Worm (Caenorhabditis elegans): ENCODE results near the gene unc-115.

The unc-115 gene

DNA sequence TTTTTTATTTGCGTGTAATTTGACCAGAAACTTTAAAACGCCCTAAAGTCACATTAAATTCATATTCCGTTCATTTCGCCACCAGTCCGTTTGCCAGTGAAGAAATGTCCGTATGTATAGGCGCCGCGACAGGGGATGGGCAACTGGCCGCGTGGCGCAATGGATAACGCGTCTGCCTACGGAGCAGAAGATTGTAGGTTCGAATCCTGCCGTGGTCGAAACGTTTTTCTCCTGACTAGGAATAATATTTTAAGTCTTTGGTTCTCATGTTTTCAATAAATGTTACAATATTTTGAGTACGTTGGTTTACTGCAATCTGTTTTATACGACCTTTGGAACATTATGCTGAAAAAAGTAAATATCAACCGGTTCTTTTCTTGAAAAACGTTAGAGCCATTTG is 1.7 kb upstream of the unc-115 start:
- no peak for TF ChIP-seq aptf-2 (GFP tag; conservative IDR thresholded peaks at IDR 0.05)
- TF ChIP-seq D2030.7 (GFP tag; IDR thresholded peaks at IDR 0.05): peak; percentile 81
- TF ChIP-seq tbx-9 (tag; optimal IDR thresholded peaks at IDR 0.05; ENCODE audit: borderline replicate concordance): no peak
- no peak; the same call in 1 of the 2 replicates for TF ChIP-seq madf-6 (GFP tag; IDR thresholded peaks at IDR 0.05)
- TF ChIP-seq xnd-1 (tag; optimal IDR thresholded peaks at IDR 0.05): no peak
- no peak for TF ChIP-seq nfya-1 (tag; optimal IDR thresholded peaks at IDR 0.05; ENCODE audit: borderline replicate concordance, insufficient read depth)
- 0 out of 2 replicates have a peak, but pooled peaks have one; percentile 38 for TF ChIP-seq aptf-3 (GFP tag; IDR thresholded peaks at IDR 0.05)
- peak; percentile 16 for TF ChIP-seq nhr-80 (tag; optimal IDR thresholded peaks at IDR 0.05)
- peak; percentile 91 for TF ChIP-seq ztf-25 (GFP tag; IDR thresholded peaks at IDR 0.05)
- no peak for TF ChIP-seq ztf-22 (GFP tag; optimal IDR thresholded peaks at IDR 0.05)
- TF ChIP-seq Y53F4B.3 (GFP tag; IDR thresholded peaks at IDR 0.05): peak; percentile 75; the same call in 1 of the 2 replicates
- TF ChIP-seq F49E8.2 (tag; optimal IDR thresholded peaks at IDR 0.05; ENCODE audit: insufficient read depth): no peak
- peak; percentile 64 for TF ChIP-seq K11D2.4 (GFP tag; IDR thresholded peaks at IDR 0.05)
- TF ChIP-seq lsy-27 (tag; optimal IDR thresholded peaks at IDR 0.05; ENCODE audit: borderline replicate concordance, insufficient read depth): peak; percentile 56
- TF ChIP-seq ceh-58 (GFP tag; IDR thresholded peaks at IDR 0.05): 0 out of 2 replicates have a peak, but pooled peaks have one; percentile 59
- TF ChIP-seq ZK185.1 (tag; optimal IDR thresholded peaks at IDR 0.05; ENCODE audit: poor library complexity, severe bottlenecking): peak; percentile 55
- peak; percentile 63 for TF ChIP-seq F52B5.7 (tag; optimal IDR thresholded peaks at IDR 0.05)
- peak; percentile 73 for TF ChIP-seq hrde-1 (tag; optimal IDR thresholded peaks at IDR 0.05; ENCODE audit: borderline replicate concordance)
- 0 out of 2 replicates have a peak, but pooled peaks have one; percentile 73 for TF ChIP-seq cebp-2 (GFP tag; IDR thresholded peaks at IDR 0.05)
- no peak for TF ChIP-seq Y53G8AR.9 (GFP tag; conservative IDR thresholded peaks at IDR 0.05)
- TF ChIP-seq somi-1 (GFP tag; optimal IDR thresholded peaks at IDR 0.05): peak; percentile 38
- TF ChIP-seq chd-7 (tag; optimal IDR thresholded peaks at IDR 0.05): peak; percentile 84
- no peak for TF ChIP-seq F33H1.4 (GFP tag; IDR thresholded peaks at IDR 0.05)
- no peak for TF ChIP-seq sdz-38 (tag; optimal IDR thresholded peaks at IDR 0.05)
- no peak for TF ChIP-seq bed-2 (GFP tag; IDR thresholded peaks at IDR 0.05)
- TF ChIP-seq ceh-91 (GFP tag; IDR thresholded peaks at IDR 0.05): no peak
- TF ChIP-seq B0019.2 (GFP tag; conservative IDR thresholded peaks at IDR 0.05): 0 out of 2 replicates have a peak, but pooled peaks have one; percentile 11
- peak; percentile 51 for TF ChIP-seq zim-3 (tag; optimal IDR thresholded peaks at IDR 0.05)
- no peak for TF ChIP-seq egl-18 (GFP tag; IDR thresholded peaks at IDR 0.05)
- TF ChIP-seq ztf-18 (tag; optimal IDR thresholded peaks at IDR 0.05): peak; percentile 60
- peak; percentile 76; the same call in 1 of the 2 replicates for TF ChIP-seq madf-3 (GFP tag; IDR thresholded peaks at IDR 0.05)
- no peak for TF ChIP-seq F57C9.4 (tag; optimal IDR thresholded peaks at IDR 0.05)
- no peak; the same call in 1 of the 2 replicates for TF ChIP-seq attf-3 (GFP tag; conservative IDR thresholded peaks at IDR 0.05)
- no peak for TF ChIP-seq unc-62 (GFP tag; optimal IDR thresholded peaks at IDR 0.05)
- TF ChIP-seq dpl-1 (GFP tag; optimal IDR thresholded peaks at IDR 0.05): no peak
- TF ChIP-seq ceh-40 (GFP tag; IDR thresholded peaks at IDR 0.05): peak; percentile 56; the same call in 1 of the 2 replicates
- peak; percentile 19 for TF ChIP-seq F57A8.1 (GFP tag; optimal IDR thresholded peaks at IDR 0.05)
- TF ChIP-seq C17E4.6 (GFP tag; IDR thresholded peaks at IDR 0.05): no peak
- peak; percentile 46 for TF ChIP-seq fkh-3 (tag; optimal IDR thresholded peaks at IDR 0.05)
- peak; percentile 59 for TF ChIP-seq madf-10 (tag; optimal IDR thresholded peaks at IDR 0.05)
- no peak for TF ChIP-seq nhr-27 (tag; optimal IDR thresholded peaks at IDR 0.05)
- no peak for TF ChIP-seq egrh-3 (GFP tag; IDR thresholded peaks at IDR 0.05)
- no peak for TF ChIP-seq ets-4 (GFP tag; optimal IDR thresholded peaks at IDR 0.05)
- peak; percentile 42; the same call in 1 of the 2 replicates for TF ChIP-seq zfh-2 (GFP tag; conservative IDR thresholded peaks at IDR 0.05)
- peak; percentile 72 for TF ChIP-seq ztf-28 (GFP tag; IDR thresholded peaks at IDR 0.05)
- TF ChIP-seq lin-26 (GFP tag; IDR thresholded peaks at IDR 0.05): peak; percentile 94
- TF ChIP-seq nhr-179 (tag; optimal IDR thresholded peaks at IDR 0.05): peak; percentile 70
- peak; percentile 41 for TF ChIP-seq tlf-1 (GFP tag; optimal IDR thresholded peaks at IDR 0.05)

All from whole organism, young adult.